Worm (Caenorhabditis elegans) whole organism, midembryonic: Measurements from ENCODE around the gene H04D03.7.
"Not testable (repeated sequence)": the region's sequence is repeated elsewhere in the genome, so short reads cannot be mapped to it uniquely, and the experiment has no call there.

Experiments
- cog-1 ChIP-seq: sonication (generic microtip); optimal IDR thresholded peaks from 2 replicates; lab custom pipeline; 2016; ENCODE audit warnings: missing genetic modification characterization, missing compliant biosample characterization
- flt-1 ChIP-seq: fragments of 200-800 bp; sonication (Bioruptor generic); IDR thresholded peaks from 2 replicates; pipeline ENCODE4 v1.3.6; 2022; ENCODE audit warnings: missing genetic modification characterization, missing compliant biosample characterization
- tab-1 ChIP-seq: fragments of 200-800 bp; sonication (Bioruptor generic); IDR thresholded peaks from 2 replicates; pipeline ENCODE4 v1.3.6; 2022; ENCODE audit warnings: missing genetic modification characterization, missing compliant biosample characterization
- ztf-23 ChIP-seq: fragments of 200-800 bp; sonication (Bioruptor generic); IDR thresholded peaks from 2 replicates; pipeline ENCODE4 v1.3.6; 2022; ENCODE audit warnings: missing genetic modification reagents, missing genetic modification characterization, missing compliant biosample characterization
- ztf-29 ChIP-seq: fragments of 200-800 bp; sonication (Bioruptor generic); IDR thresholded peaks from 2 replicates; pipeline ENCODE4 v1.3.6; 2022; ENCODE audit warnings: missing genetic modification reagents, missing genetic modification characterization, missing compliant biosample characterization

DNA sequence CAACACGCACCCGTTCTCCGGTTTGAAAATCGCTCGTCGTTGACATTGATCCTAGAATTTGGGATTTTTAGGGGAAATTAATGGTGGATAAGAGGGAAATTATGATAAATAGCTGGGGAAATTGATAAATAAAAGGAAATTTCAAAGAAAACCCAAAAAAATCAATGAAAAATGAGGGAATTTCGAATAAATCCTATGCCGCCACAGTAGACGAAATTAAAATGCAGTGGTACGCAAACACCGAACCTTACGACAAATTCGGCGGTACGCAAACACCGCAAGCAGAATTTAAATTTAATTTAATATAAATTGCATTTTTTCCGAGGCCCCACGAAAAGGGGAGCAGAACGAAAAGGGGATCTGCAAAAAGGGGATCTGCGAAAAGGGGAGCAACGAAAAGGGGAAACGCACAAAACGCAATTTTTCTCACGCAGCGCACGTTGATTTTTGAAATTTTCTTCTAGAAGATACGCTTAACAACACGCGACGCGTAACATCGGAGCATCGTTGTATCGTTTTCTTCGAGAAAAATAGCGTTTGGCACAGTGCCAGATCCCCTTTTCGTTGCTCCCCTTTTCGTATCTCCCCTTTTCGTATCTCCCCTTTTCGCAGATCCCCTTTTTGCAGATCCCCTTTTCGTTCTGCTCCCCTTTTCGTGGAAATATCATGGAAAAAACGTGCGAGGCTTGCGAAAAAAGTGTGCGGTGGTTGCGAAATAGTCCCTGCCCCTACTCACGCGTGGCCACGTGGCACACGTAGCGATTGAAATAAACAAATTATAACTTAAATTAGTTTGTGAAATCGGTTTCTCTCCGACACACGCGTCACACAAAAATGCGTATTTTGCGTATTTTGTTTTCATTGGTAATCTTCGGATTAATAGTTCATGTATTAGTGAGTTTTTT, 10.4 kb downstream of the H04D03.7 start, which contains the start of the genes smrd-1 and enu-3.1:
- TF ChIP-seq cog-1; tab-1 (GFP tag; lab: Robert Waterston, UW): not testable (repeated sequence)
- peak; percentile 72 for TF ChIP-seq flt-1 (GFP tag; lab: Robert Waterston, UW)
- peak; percentile 84 for TF ChIP-seq ztf-23 (GFP tag; lab: Robert Waterston, UW)
- peak; percentile 34; the same call in 1 of the 2 replicates for TF ChIP-seq ztf-29 (GFP tag; lab: Robert Waterston, UW)
